Fruit fly (Drosophila melanogaster): ENCODE results near the gene CecA2.

CecA2 gene

dm6 chr3R:30203104-30203986 is 8.6 kb upstream of the CecA2 start (continued):
- TF ChIP-seq ssp (GFP tag; IDR thresholded peaks at IDR 0.05) (peak; percentile 85), fu2 (GFP tag; optimal IDR thresholded peaks at IDR 0.05) (peak; percentile 94), Med (GFP tag) (peak; percentile 100), CG2199 (GFP tag; IDR thresholded peaks at IDR 0.05) (peak; percentile 98; the same call in 2 of the 3 replicates), CG10543 (GFP tag; optimal IDR thresholded peaks at IDR 0.05) (peak; percentile 92), Lim3 (GFP tag; IDR thresholded peaks at IDR 0.05) (peak; percentile 95), ATbp (GFP tag; optimal IDR thresholded peaks at IDR 0.05) (peak; percentile 94), Oli (tag; optimal IDR thresholded peaks at IDR 0.05) (peak; percentile 94), Spps (tag; optimal IDR thresholded peaks at IDR 0.05) (peak; percentile 80), Six4 (GFP tag; optimal IDR thresholded peaks at IDR 0.05) (peak; percentile 97), crc (GFP tag; optimal IDR thresholded peaks at IDR 0.05) (peak; percentile 95), gcm (GFP tag; optimal IDR thresholded peaks at IDR 0.05) (peak; percentile 81), p53 (GFP tag; optimal IDR thresholded peaks at IDR 0.05) (peak; percentile 95), jigr1 (GFP tag; IDR thresholded peaks at IDR 0.05) (peak; percentile 92), CG6791 (GFP tag; IDR thresholded peaks at IDR 0.05; ENCODE audit: partially characterized antibody) (no peak), Gug (GFP tag; IDR thresholded peaks at IDR 0.05) (peak; percentile 94), CG34422 (GFP tag; IDR thresholded peaks at IDR 0.05) (peak; percentile 94), CG17802 (tag; optimal IDR thresholded peaks at IDR 0.05) (peak; percentile 87), trh (GFP tag; optimal IDR thresholded peaks at IDR 0.05) (peak; percentile 76), CG11398 (GFP tag; optimal IDR thresholded peaks at IDR 0.05) (peak; percentile 93), fd64A (GFP tag; optimal IDR thresholded peaks at IDR 0.05) (peak; percentile 91), disco-r (GFP tag; optimal IDR thresholded peaks at IDR 0.05) (peak; percentile 89), ci (GFP tag; IDR thresholded peaks at IDR 0.05) (peak; percentile 80), otp (GFP tag; IDR thresholded peaks at IDR 0.05) (peak; percentile 97), repo (GFP tag; optimal IDR thresholded peaks at IDR 0.05) (peak; percentile 98), az2 (GFP tag; optimal IDR thresholded peaks at IDR 0.05) (peak; percentile 93), amos (GFP tag; IDR thresholded peaks at IDR 0.05; ENCODE audit: partially characterized antibody) (peak; percentile 38; the same call in 1 of the 2 replicates), CG7372 (GFP tag; IDR thresholded peaks at IDR 0.05) (peak; percentile 92), fru (optimal IDR thresholded peaks at IDR 0.05) (no peak), zfh1 (GFP tag; IDR thresholded peaks at IDR 0.05) (peak; percentile 88), HLH4C (GFP tag; IDR thresholded peaks at IDR 0.05; ENCODE audit: partially characterized antibody) (0 out of 3 replicates have a peak, but pooled peaks have one; percentile 29), CG1603 (tag; optimal IDR thresholded peaks at IDR 0.05) (peak; percentile 96), Chrac-16 (GFP tag; optimal IDR thresholded peaks at IDR 0.05) (peak; percentile 89), CG17612 (GFP tag; IDR thresholded peaks at IDR 0.05) (peak; percentile 83), maf-S (GFP tag; optimal IDR thresholded peaks at IDR 0.05) (peak; percentile 92), HLHmδ (GFP tag; optimal IDR thresholded peaks at IDR 0.05) (peak; percentile 90), Ravus (GFP tag; IDR thresholded peaks at IDR 0.05) (peak; percentile 92), caup (GFP tag; optimal IDR thresholded peaks at IDR 0.05; ENCODE audit: severe bottlenecking) (peak; percentile 96), nerfin-2 (GFP tag; IDR thresholded peaks at IDR 0.05; ENCODE audit: partially characterized antibody) (no peak), YL-1 (GFP tag; optimal IDR thresholded peaks at IDR 0.05) (peak; percentile 56), CG33557 (GFP tag; optimal IDR thresholded peaks at IDR 0.05) (peak; percentile 68), CG13296 (GFP tag; optimal IDR thresholded peaks at IDR 0.05) (peak; percentile 94), CG10431 (GFP tag; optimal IDR thresholded peaks at IDR 0.05) (peak; percentile 42), CG4424 (GFP tag; optimal IDR thresholded peaks at IDR 0.05) (peak; percentile 98), bsh (GFP tag; optimal IDR thresholded peaks at IDR 0.05) (peak; percentile 22 to 89), Ets65A (GFP tag) (peak; percentile 100), gro (GFP tag; optimal IDR thresholded peaks at IDR 0.05) (peak; percentile 98), CG15073 (GFP tag; optimal IDR thresholded peaks at IDR 0.05) (peak; percentile 44)

All from whole organism, embryonic.